Fruit fly (Drosophila melanogaster): ENCODE measurements around the gene CG14855.

Gene CG14855

DNA sequence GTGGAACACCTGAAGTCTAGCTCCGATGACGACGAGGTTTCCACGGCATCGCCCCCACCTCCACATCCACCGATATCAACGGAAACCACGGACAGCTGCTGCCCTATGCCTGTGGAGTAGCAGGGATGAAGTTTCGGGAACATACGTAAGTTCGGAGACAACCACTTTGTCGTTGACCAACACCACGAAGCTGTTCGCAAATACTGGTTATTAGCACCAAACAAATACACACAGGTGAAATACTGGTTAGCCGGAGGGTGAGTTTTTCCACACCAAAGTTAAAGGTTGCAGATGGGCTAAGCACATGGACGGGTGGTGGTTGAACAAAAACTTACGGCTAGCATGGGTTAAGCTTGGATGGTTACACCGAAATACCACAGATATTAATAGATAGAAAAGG is 25.1 kb downstream of the CG14855 start (continued):
- TF ChIP-seq fd64A (GFP tag; optimal IDR thresholded peaks at IDR 0.05): no peak
- no peak for TF ChIP-seq Kr (GFP tag; optimal IDR thresholded peaks at IDR 0.05)
- TF ChIP-seq emc (GFP tag; optimal IDR thresholded peaks at IDR 0.05): no peak
- no peak for TF ChIP-seq Drgx (GFP tag; IDR thresholded peaks at IDR 0.05)
- TF ChIP-seq Neu2 (GFP tag; optimal IDR thresholded peaks at IDR 0.05; ENCODE audit: borderline replicate concordance): no peak
- TF ChIP-seq Hr39 (optimal IDR thresholded peaks at IDR 0.05): no peak
- no peak for TF ChIP-seq ems (GFP tag; optimal IDR thresholded peaks at IDR 0.05)
- no peak for TF ChIP-seq cad (GFP tag; optimal IDR thresholded peaks at IDR 0.05)
- no peak for TF ChIP-seq D (optimal IDR thresholded peaks at IDR 0.05)
- no peak for TF ChIP-seq D (GFP tag; optimal IDR thresholded peaks at IDR 0.05)
- no peak for TF ChIP-seq tna (GFP tag; IDR thresholded peaks at IDR 0.05; ENCODE audit: partially characterized antibody)
- no peak for TF ChIP-seq Awh (GFP tag; IDR thresholded peaks at IDR 0.05)

DNA sequence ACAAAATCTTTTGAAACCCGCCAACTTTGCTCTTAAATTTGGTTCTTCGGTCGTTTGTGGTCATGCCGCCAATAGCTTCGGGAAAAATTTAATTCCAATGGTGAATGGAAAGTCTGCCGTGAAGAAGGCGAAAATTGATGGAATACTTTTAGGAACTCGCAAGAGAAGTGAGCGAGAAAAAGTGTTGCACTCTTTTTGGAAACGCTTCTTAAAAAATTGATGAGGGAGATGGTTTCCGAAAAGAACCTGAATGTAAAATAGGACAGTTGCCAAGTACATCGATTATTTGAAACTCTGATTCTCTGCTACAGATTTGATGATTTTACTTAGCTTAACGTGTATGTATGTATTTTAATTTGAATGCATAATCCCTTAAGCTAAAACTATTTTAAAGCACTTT is 26.8 kb downstream of the CG14855 start:
- TF ChIP-seq tx (GFP tag; optimal IDR thresholded peaks at IDR 0.05) (no peak), corto (GFP tag; optimal IDR thresholded peaks at IDR 0.05) (no peak), HmgZ (tag; optimal IDR thresholded peaks at IDR 0.05) (peak; percentile 6), Xbp1 (GFP tag; optimal IDR thresholded peaks at IDR 0.05) (no peak), CG13287 (GFP tag; IDR thresholded peaks at IDR 0.05; ENCODE audit: partially characterized antibody) (peak; percentile 42), sens-2 (GFP tag; IDR thresholded peaks at IDR 0.05) (no peak), Hr78 (GFP tag; optimal IDR thresholded peaks at IDR 0.05) (no peak), pita (GFP tag; optimal IDR thresholded peaks at IDR 0.05) (peak; percentile 27), chinmo (GFP tag; IDR thresholded peaks at IDR 0.05; ENCODE audit: partially characterized antibody) (0 out of 4 replicates have a peak, but pooled peaks have one; percentile 5), stwl (tag; optimal IDR thresholded peaks at IDR 0.05) (peak; percentile 22), CTCF (GFP tag; optimal IDR thresholded peaks at IDR 0.05) (peak; percentile 77), grn (GFP tag; optimal IDR thresholded peaks at IDR 0.05) (no peak), CG32532 (GFP tag; IDR thresholded peaks at IDR 0.05) (no peak)

DNA sequence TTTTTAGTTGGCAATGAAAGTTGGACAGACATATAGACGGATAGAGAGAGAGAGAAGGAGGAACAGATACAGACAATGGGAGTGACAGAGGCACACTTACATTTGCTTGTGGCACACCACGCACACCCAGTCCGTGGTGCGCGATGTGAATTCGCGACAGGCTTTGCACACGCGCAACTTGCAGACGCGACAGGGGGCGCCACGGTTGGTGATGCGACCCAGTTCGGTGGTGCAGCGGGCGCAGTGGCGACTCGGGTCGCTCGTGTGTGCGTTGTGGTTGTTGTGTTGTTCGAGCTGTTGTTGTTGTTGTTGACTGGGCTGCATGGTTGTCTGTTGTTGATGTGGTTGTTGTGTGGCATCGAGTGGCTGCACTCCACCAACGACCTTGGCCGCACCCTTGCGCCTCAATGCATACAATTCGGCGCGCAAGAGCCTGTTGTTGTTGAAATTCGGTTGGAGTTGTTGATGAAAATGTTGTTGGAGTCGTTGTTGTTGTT is 34.2 kb downstream of the CG14855 start:
- TF ChIP-seq trh (GFP tag; optimal IDR thresholded peaks at IDR 0.05): no peak
- peak; percentile 82 for TF ChIP-seq CG8478 (optimal IDR thresholded peaks at IDR 0.05)
- TF ChIP-seq Ets65A (GFP tag): peak; percentile 88
- no peak for TF ChIP-seq CG18599 (GFP tag; optimal IDR thresholded peaks at IDR 0.05)
- TF ChIP-seq dan (GFP tag; IDR thresholded peaks at IDR 0.05): 0 out of 2 replicates have a peak, but pooled peaks have one; percentile 32
- TF ChIP-seq CG2712 (tag; optimal IDR thresholded peaks at IDR 0.05): no peak
- peak; percentile 62 for TF ChIP-seq CTCF (GFP tag; optimal IDR thresholded peaks at IDR 0.05)
- TF ChIP-seq ewg (GFP tag; optimal IDR thresholded peaks at IDR 0.05): peak; percentile 39
- TF ChIP-seq crol (GFP tag; IDR thresholded peaks at IDR 0.05): no peak

DNA sequence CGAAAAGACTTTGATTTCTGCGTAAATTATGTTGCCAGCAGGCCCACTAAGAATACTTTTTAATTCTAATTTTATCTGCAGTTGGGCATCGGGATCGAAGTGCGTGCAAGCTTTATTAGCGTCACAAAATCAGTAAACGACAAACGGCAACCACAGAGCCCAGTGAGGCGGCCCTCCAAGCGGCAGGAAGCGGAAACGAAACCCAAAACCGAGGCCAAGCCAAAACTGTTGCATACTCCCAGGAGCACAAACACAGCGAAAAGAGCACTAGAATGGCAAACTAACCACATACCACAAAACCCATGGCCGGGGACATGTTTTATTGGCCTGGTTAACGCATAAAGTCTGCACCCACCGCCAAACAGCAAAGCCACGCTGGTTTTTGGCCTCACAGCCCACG is 36.2 kb downstream of the CG14855 start:
- no peak for TF ChIP-seq slp2 (GFP tag; optimal IDR thresholded peaks at IDR 0.05)
- TF ChIP-seq CHES-1-like (GFP tag; optimal IDR thresholded peaks at IDR 0.05): no peak
- no peak for TF ChIP-seq CG18476 (GFP tag; optimal IDR thresholded peaks at IDR 0.05)
- no peak for TF ChIP-seq cas (GFP tag; IDR thresholded peaks at IDR 0.05)
- no peak for TF ChIP-seq Spps (tag; optimal IDR thresholded peaks at IDR 0.05)
- peak; percentile 31; the same call in 1 of the 2 replicates for TF ChIP-seq CG10959 (GFP tag; IDR thresholded peaks at IDR 0.05)
- no peak for TF ChIP-seq fru (optimal IDR thresholded peaks at IDR 0.05)
- TF ChIP-seq mld (GFP tag; IDR thresholded peaks at IDR 0.05; ENCODE audit: partially characterized antibody): no peak
- no peak for TF ChIP-seq CG11560 (tag; IDR thresholded peaks at IDR 0.05)
- TF ChIP-seq Med (GFP tag): peak; percentile 18
- TF ChIP-seq CG34422 (GFP tag; IDR thresholded peaks at IDR 0.05): 0 out of 3 replicates have a peak, but pooled peaks have one; percentile 23
- 0 out of 3 replicates have a peak, but pooled peaks have one; percentile 33 for TF ChIP-seq zfh1 (GFP tag; IDR thresholded peaks at IDR 0.05)
- TF ChIP-seq dmrt99B (tag; optimal IDR thresholded peaks at IDR 0.05): no peak
- no peak for TF ChIP-seq sna (GFP tag; IDR thresholded peaks at IDR 0.05; ENCODE audit: partially characterized antibody)
- no peak for TF ChIP-seq gsb (GFP tag; IDR thresholded peaks at IDR 0.05)
- no peak for TF ChIP-seq CG8290 (GFP tag; optimal IDR thresholded peaks at IDR 0.05)
- no peak for TF ChIP-seq CG8290 (tag; optimal IDR thresholded peaks at IDR 0.05)
- TF ChIP-seq trh (GFP tag; optimal IDR thresholded peaks at IDR 0.05): no peak
- TF ChIP-seq ERR (GFP tag; optimal IDR thresholded peaks at IDR 0.05): no peak
